Fruit fly (Drosophila melanogaster): ENCODE results near the gene CG31683.
"Not testable (repeated sequence)": the region's sequence is repeated elsewhere in the genome, so short reads cannot be mapped to it uniquely, and the experiment has no call there.

CG31683 gene

DNA sequence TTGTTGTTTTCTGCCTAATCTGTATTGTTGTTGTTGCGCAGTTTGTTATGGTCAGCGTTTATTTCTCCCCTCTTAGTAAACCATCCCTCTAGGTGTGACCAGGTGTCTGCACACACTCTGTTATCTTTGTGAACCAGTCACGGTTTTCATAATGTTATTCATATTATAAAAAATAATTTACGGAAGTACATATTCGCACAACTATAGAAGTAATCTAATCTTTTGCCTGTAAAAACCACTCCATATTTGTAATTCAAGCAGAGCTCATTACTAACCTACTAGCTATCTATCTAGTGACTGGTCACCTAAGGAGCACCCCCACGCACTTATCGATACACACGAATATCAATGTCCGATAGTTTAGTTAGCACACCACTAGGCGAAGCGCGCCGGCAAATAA is at the start of gene CG31683, which contains the start of gene CG31687:
Gene CG31683, minus strand, starts transcription at position 101 of the 400 bp plus-strand sequence.
Gene CG31687, plus strand, starts transcription at position 362 of the 400 bp plus-strand sequence.
- not testable (repeated sequence) for TF ChIP-seq psq, CG8478, Dll (optimal IDR thresholded peaks at IDR 0.05)

DNA sequence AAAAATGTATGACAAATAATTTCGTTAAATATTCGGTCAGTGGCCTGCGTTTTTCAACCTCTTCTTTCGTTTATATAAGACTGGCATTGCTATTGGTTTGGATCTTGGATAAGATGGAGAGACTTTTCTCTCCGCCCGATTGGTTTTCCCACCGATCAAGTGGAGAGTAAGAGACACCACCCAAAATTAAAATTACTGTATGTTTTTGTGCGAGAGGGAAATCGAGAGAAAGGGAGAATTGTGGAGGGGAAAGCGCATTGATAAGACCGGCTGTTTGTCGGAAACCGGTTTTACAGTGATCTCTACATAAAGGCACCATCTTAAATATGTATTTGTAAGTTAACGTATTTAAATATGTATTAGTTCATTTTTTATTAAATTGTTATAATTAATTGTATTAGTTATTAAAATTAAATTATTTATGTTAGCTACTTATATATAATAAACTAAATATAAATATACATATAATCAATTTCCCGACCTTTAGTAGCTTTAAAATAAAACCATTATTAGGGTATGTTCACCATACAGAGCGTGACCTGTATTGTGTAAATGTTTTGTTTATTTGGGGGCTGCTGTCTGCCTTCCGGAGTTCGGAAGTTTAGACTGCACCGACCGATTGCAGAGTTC is 44.8 kb upstream of the CG31683 start, which contains the start of gene CG34007:
Gene CG34007, plus strand, starts transcription at position 608 of the 630 bp plus-strand sequence.
- TF ChIP-seq Dll (optimal IDR thresholded peaks at IDR 0.05): no peak
- TF ChIP-seq pan (optimal IDR thresholded peaks at IDR 0.05): no peak
- no peak for TF ChIP-seq usp (GFP tag; optimal IDR thresholded peaks at IDR 0.05)
- no peak for TF ChIP-seq EcR (GFP tag; optimal IDR thresholded peaks at IDR 0.05)
- TF ChIP-seq CG8478 (optimal IDR thresholded peaks at IDR 0.05): no peak
- TF ChIP-seq psq (optimal IDR thresholded peaks at IDR 0.05): no peak

DNA sequence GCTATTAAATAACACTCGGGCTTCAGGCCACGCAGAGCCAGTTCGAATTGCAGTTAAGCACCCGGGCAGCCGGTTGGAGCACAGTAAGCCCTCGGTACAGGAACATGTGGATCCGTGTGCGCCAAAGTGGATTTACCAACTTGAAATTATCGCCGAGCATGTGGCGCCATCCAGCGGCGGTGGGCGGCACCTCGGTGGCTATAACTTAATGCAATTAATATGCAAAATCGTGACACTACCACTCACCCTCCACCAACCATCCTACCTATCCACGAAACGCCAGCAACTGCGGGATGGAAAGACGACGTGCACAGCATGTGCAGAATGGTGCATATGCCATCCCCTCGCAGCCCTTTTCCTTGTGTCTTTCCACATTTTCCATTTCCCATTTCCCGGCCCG is 38.4 kb upstream of the CG31683 start:
- TF ChIP-seq EcR (GFP tag; optimal IDR thresholded peaks at IDR 0.05) (no peak), usp (GFP tag; optimal IDR thresholded peaks at IDR 0.05) (no peak), psq (optimal IDR thresholded peaks at IDR 0.05) (no peak), pan (optimal IDR thresholded peaks at IDR 0.05) (no peak), CG8478 (optimal IDR thresholded peaks at IDR 0.05) (no peak), Dll (optimal IDR thresholded peaks at IDR 0.05) (no peak)

DNA sequence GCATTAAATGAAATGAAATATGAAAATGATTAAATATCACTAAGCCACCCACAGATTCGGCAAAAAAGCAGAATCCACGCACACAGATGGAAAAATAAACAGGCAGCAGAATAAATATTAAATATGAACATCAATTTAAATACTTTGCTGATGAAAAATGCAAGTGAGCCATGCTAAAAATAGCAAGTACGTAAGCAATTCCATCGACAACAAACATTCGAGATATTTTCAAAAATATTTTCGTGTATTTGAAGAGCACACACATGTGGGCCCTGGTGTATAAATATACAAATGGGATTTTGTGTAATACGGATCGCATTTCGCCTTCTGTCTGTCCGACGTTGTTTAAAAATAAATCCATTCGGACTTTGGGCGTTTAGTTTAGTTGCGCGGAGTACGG is 38.0 kb upstream of the CG31683 start:
- TF ChIP-seq pan (optimal IDR thresholded peaks at IDR 0.05) (no peak), CG8478 (optimal IDR thresholded peaks at IDR 0.05) (no peak), Dll (optimal IDR thresholded peaks at IDR 0.05) (no peak), EcR (GFP tag; optimal IDR thresholded peaks at IDR 0.05) (no peak), psq (optimal IDR thresholded peaks at IDR 0.05) (no peak), usp (GFP tag; optimal IDR thresholded peaks at IDR 0.05) (no peak)

DNA sequence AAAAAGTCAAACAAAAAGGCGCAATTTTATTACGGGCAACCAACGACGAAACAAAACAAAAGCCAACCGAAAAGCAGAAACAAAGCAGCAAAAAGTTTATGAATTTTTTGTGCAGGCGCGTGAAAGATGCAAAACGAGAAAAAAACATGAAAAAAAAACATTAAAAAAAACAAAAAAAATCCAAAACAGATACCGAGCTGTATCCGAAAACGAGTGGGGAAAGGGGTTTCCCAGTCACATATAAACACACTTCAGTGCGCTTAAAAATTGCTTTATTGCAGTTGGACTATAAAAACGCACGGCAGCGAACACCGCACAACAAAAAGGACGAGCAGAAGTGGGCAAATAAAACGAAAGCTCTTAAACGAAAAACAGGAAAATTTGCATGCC is 37.0 kb upstream of the CG31683 start:
- TF ChIP-seq Dll (optimal IDR thresholded peaks at IDR 0.05) (no peak), CG8478 (optimal IDR thresholded peaks at IDR 0.05) (no peak), pan (optimal IDR thresholded peaks at IDR 0.05) (no peak), usp (GFP tag; optimal IDR thresholded peaks at IDR 0.05) (no peak), psq (optimal IDR thresholded peaks at IDR 0.05) (no peak), EcR (GFP tag; optimal IDR thresholded peaks at IDR 0.05) (no peak)

DNA sequence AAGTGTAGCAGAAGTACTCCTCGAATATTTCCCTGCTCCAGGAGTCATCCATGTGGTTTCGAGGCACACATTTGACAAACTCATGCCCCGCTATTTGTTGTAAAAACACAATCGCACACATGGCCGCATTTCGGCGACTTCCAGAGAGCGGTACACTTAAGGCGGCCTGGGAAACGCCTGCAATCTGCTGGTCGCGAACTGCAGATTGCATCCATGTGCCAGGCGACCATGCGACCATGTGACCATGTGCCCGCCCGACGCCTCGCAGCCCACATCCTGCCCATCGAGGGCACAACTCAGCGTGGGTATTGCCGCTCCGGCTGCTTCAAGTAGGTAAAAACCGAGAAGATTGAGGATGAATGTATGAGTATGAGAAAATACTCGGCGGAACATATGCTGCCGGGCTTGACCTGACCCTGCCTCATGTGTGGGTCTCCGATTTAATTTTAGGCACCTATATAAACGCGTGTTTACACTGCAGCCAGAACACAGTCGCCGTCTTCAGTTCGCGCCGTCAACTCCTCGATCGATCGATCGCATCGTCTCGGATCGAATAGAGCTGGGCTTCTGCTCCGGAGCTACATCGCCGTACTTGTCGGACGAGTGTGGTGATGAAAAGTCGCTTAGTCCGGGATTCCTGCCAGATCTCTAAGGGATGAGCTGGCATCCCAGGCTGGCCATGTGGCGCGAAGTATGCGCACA is 36.4 kb upstream of the CG31683 start:
- TF ChIP-seq CG8478 (optimal IDR thresholded peaks at IDR 0.05): no peak
- no peak for TF ChIP-seq usp (GFP tag; optimal IDR thresholded peaks at IDR 0.05)

DNA sequence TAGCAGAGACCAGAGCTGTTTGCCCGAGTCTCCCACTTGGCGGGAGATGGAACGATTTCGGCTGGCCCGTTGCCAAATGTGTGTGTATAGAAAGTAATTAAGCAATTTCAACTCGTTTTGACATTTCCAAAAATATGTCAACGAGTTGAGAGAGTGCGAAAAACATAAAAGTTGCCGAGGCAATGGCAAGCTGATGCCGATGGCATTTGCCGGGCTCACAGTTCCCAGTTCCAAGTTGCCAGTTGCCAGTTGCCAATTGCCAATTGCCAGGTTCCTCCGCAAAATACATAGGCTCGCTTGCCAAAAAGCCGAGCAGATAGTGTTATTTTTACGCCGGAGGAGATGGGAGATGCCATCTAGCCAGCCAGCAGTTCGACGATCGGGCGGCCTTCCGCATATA is 33.8 kb upstream of the CG31683 start:
- TF ChIP-seq EcR (GFP tag; optimal IDR thresholded peaks at IDR 0.05) (no peak), CG8478 (optimal IDR thresholded peaks at IDR 0.05) (no peak), Dll (optimal IDR thresholded peaks at IDR 0.05) (no peak), pan (optimal IDR thresholded peaks at IDR 0.05) (no peak), usp (GFP tag; optimal IDR thresholded peaks at IDR 0.05) (no peak), psq (optimal IDR thresholded peaks at IDR 0.05) (no peak)

DNA sequence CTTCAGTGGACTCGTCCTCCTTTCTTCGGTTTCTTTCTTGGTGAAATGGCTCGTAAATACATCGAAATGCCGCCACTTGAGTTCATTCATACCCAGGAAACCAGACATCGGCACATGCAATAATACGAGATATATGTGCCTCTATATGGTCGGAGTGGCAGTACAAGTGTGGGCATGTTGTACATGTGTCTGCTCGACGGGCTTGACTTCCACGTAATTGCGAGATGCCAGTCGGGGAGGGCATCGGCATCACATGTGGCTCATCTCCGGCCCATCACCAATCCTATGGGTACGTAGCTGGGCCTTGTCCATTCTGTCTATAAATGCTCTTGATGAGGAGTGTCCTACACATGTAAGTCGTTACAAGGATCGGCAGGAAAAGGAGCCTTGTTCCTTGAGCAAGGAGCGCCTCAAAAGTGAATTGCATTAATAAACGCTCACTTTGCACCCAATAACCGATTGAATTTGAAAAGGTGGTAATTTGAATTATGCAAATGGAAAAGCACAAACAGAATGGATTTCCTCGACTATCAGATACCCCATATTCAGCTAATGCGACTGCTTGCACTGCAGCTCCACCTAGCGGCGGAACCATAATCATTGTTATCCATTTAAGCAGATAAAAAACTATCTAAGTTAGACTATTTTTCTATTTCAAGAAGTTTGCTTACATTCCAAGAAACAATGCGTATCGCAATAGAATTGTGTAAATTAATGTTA is 31.5 kb upstream of the CG31683 start:
- no peak for TF ChIP-seq EcR (GFP tag; optimal IDR thresholded peaks at IDR 0.05)
- no peak for TF ChIP-seq pan (optimal IDR thresholded peaks at IDR 0.05)
- TF ChIP-seq usp (GFP tag; optimal IDR thresholded peaks at IDR 0.05): no peak
- no peak for TF ChIP-seq CG8478 (optimal IDR thresholded peaks at IDR 0.05)
- TF ChIP-seq psq (optimal IDR thresholded peaks at IDR 0.05): no peak
- no peak for TF ChIP-seq Dll (optimal IDR thresholded peaks at IDR 0.05)

DNA sequence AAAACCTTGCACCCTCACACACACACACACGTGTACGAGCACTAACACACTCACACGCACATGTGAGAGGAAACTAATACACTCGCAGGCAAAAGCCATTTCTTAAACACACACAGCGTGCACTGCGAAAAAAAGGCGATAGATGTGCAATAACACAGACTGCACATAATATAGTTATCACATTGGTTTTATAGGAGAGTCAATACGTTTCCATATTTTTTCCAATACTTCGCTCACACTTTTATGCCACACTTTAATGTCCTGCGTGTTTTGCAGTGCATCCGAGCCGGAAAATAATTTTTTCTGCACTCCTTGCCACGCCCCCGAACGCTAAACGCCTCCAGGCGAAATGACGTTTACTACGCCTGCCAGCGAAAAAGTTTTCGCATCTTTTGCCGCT is 29.9 kb upstream of the CG31683 start:
- TF ChIP-seq Dll (optimal IDR thresholded peaks at IDR 0.05) (no peak), EcR (GFP tag; optimal IDR thresholded peaks at IDR 0.05) (no peak), usp (GFP tag; optimal IDR thresholded peaks at IDR 0.05) (no peak), psq (optimal IDR thresholded peaks at IDR 0.05) (no peak), CG8478 (optimal IDR thresholded peaks at IDR 0.05) (no peak), pan (optimal IDR thresholded peaks at IDR 0.05) (no peak)

DNA sequence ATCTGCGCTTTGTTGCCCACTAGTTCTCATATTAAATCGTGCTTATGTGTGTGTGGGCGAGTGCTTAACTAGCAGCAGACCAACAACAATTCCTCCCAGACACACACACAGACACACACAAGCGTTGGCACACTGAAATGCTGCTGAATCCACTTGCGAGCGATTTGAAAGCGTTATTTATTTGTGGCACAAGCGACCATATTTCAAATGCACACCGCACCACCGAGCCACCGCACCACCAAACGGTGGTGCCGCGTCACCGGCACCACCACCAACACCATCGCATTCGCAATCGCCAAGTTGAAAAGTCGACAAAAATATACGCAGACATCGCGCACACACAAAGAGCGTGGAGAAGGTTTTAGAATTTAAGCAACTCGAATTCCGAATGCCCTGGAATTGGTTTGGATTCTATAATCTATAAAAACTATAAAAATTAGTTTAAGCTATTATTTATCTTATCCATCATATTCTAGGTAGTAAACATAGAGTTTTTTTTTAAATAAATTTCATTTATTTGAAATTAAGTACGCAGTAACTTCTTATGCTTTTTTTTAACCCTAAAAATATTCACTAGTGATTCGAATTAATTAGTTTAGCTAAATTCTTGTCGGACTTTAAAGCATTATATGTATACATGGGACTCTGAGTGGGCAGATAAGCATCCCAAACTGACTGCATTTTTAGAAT is 28.9 kb upstream of the CG31683 start:
- TF ChIP-seq psq (optimal IDR thresholded peaks at IDR 0.05) (no peak), Dll (optimal IDR thresholded peaks at IDR 0.05) (no peak), CG8478 (optimal IDR thresholded peaks at IDR 0.05) (no peak), pan (optimal IDR thresholded peaks at IDR 0.05) (no peak), EcR (GFP tag; optimal IDR thresholded peaks at IDR 0.05) (no peak), usp (GFP tag; optimal IDR thresholded peaks at IDR 0.05) (no peak)

DNA sequence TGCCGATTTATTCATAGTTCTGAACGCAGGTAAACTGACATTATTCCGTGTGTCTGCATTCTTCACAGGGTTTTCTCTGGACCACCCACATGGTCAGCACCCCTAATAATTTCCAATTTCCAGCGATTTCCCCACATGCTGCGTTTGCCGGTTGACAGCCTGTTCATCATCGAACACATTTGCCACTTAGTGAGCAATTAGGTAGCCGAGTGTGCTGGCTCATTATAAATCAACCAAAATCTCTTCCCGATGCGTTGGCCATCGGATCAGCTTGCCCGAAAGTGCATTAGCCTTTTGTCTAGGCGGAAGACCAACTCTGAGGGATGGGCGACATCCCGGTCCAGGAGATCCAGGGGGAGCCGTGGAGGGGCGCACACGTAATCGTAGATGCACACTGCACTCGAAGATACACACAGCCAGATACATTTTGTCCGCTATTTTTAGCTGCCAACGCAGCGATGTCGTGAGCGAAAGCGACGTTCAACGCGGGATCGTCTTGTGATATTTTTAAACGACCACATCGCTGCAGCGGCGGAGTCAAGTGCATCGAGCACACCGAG is 27.0 kb upstream of the CG31683 start:
- no peak for TF ChIP-seq pan (optimal IDR thresholded peaks at IDR 0.05)
- peak in 1 of 2 experiments; percentile 79 for TF ChIP-seq EcR (GFP tag; optimal IDR thresholded peaks at IDR 0.05)

Data from whole organism.